Worm (Caenorhabditis elegans) whole organism, mixed stage, embryonic: ENCODE data around the gene obr-1.

Experiments used
- ces-1 ChIP-seq: fragments of 150-350 bp; optimal IDR thresholded peaks from 2 replicates; lab custom pipeline; 2014; ENCODE audit warnings: missing biosample characterization, missing genetic modification reagents, missing genetic modification characterization
- cnd-1 ChIP-seq: fragments of 200-800 bp; sonication (Bioruptor generic); optimal IDR thresholded peaks from 2 replicates; lab custom pipeline; 2018; ENCODE audit warnings: mild to moderate bottlenecking, missing genetic modification characterization, missing compliant biosample characterization
- pha-4 ChIP-seq: fragments of 150-350 bp; optimal IDR thresholded peaks from 2 replicates; lab custom pipeline; 2018; ENCODE audit warnings: missing biosample characterization, missing genetic modification reagents, missing genetic modification characterization
- snpc-4 ChIP-seq: fragments of 150-350 bp; optimal IDR thresholded peaks from 2 replicates; lab custom pipeline; 2014; ENCODE audit warnings: missing biosample characterization, missing genetic modification characterization
- unc-62 ChIP-seq: fragments of 150-350 bp; optimal IDR thresholded peaks from 2 replicates; lab custom pipeline; 2014; ENCODE audit warnings: missing biosample characterization, missing genetic modification reagents, missing genetic modification characterization

DNA sequence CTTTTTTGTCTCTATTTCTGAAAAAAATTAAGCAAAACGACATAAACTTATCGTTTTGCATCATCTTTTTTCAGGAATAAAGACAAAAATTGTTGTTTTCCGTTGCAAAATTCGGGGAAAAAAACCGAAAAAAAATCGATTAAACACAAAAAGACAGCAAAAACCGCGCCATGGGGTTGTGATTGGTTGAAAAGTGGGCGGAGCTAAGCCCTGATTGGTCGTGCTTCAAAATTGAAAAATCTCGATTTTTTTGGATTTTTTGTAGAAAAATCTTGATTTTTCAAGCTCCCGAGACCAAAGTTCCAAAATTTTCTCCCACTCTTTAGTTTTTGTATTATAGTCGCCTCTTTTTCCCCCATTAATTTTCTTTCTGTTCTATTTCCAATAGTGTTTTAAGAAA is 32.4 kb downstream of the obr-1 start:
- TF ChIP-seq ces-1 (no peak), cnd-1 (tag; lab: Kevin White, UChicago) (no peak), pha-4 (tag; lab: Kevin White, UChicago) (no peak), unc-62 (GFP tag; lab: Kevin White, UChicago) (no peak), snpc-4 (tag; lab: Kevin White, UChicago) (no peak)
